Worm (Caenorhabditis elegans) whole organism, L3 larva: ENCODE data around the gene Y94H6A.5.

Experiments
- R02D3.7 ChIP-seq: fragments of 150-350 bp; optimal IDR thresholded peaks from 2 replicates; lab custom pipeline; 2014; ENCODE audit warnings: missing biosample characterization, missing genetic modification characterization
- ZK546.5 ChIP-seq: sonication (generic microtip); optimal IDR thresholded peaks from 2 replicates; lab custom pipeline; 2017; ENCODE audit warnings: missing biosample characterization, missing genetic modification characterization
- ama-1 ChIP-seq: fragments of 150-350 bp; optimal IDR thresholded peaks from 2 replicates; lab custom pipeline; 2018
- ceh-28 ChIP-seq: fragments of 150-350 bp; optimal IDR thresholded peaks from 2 replicates; lab custom pipeline; 2014; ENCODE audit warnings: missing biosample characterization, missing genetic modification reagents, missing genetic modification characterization
- ceh-9 ChIP-seq: sonication (generic microtip); optimal IDR thresholded peaks from 2 replicates; lab custom pipeline; 2018; ENCODE audit warnings: missing biosample characterization, missing genetic modification characterization
- egl-27 ChIP-seq: sonication (generic microtip); optimal IDR thresholded peaks from 4 replicates; lab custom pipeline; 2017; ENCODE audit warnings: missing biosample characterization, missing genetic modification reagents, missing genetic modification characterization
- egl-5 ChIP-seq: fragments of 150-350 bp; optimal IDR thresholded peaks from 2 replicates; lab custom pipeline; 2017; ENCODE audit warnings: missing biosample characterization, missing genetic modification reagents, missing genetic modification characterization, inconsistent platforms
- elt-1 ChIP-seq: fragments of 150-350 bp; optimal IDR thresholded peaks from 2 replicates; lab custom pipeline; 2014; ENCODE audit warnings: missing biosample characterization, missing genetic modification characterization
- elt-3 ChIP-seq, 3 experiments: fragments of 150-350 bp in 1 of 3; sonication (generic microtip) in 2 of 3; optimal IDR thresholded peaks; 2 replicates in 2 of 3; 4 replicates in 1 of 3; lab custom pipeline; 2014 to 2017; ENCODE audit warnings: missing biosample characterization in 3 of 3, missing genetic modification characterization in 3 of 3
- fkh-10 ChIP-seq: sonication (generic microtip); optimal IDR thresholded peaks from 2 replicates; lab custom pipeline; 2017; ENCODE audit warnings: missing biosample characterization, missing genetic modification reagents, missing genetic modification characterization
- fos-1 ChIP-seq: fragments of 150-350 bp; optimal IDR thresholded peaks from 2 replicates; lab custom pipeline; 2014; ENCODE audit warnings: missing biosample characterization, missing genetic modification characterization
- lin-15B ChIP-seq: fragments of 150-350 bp; optimal IDR thresholded peaks from 2 replicates; lab custom pipeline; 2014; ENCODE audit warnings: missing biosample characterization, missing genetic modification characterization
- lin-39 ChIP-seq: fragments of 150-350 bp; optimal IDR thresholded peaks from 2 replicates; lab custom pipeline; 2018; ENCODE audit warnings: missing biosample characterization, missing genetic modification reagents, missing genetic modification characterization
- lsy-12 ChIP-seq: sonication (generic microtip); optimal IDR thresholded peaks from 2 replicates; lab custom pipeline; 2016; ENCODE audit warnings: mild to moderate bottlenecking, missing genetic modification characterization, missing compliant biosample characterization
- mdl-1 ChIP-seq: fragments of 150-350 bp; optimal IDR thresholded peaks from 2 replicates; lab custom pipeline; 2014; ENCODE audit warnings: missing biosample characterization, missing genetic modification characterization
- nfya-1 ChIP-seq: sonication (generic microtip); optimal IDR thresholded peaks from 2 replicates; lab custom pipeline; 2017; ENCODE audit warnings: missing genetic modification characterization, mild to moderate bottlenecking, missing compliant biosample characterization, antibody characterized with exemption, moderate library complexity; ENCODE audit not compliant: insufficient read depth
- nhr-11 ChIP-seq: fragments of 150-350 bp; optimal IDR thresholded peaks from 2 replicates; lab custom pipeline; 2014; ENCODE audit warnings: missing biosample characterization, missing genetic modification characterization
- nhr-237 ChIP-seq: fragments of 150-350 bp; optimal IDR thresholded peaks from 2 replicates; lab custom pipeline; 2014; ENCODE audit warnings: missing biosample characterization, missing genetic modification characterization
- nhr-67 ChIP-seq: fragments of 150-350 bp; optimal IDR thresholded peaks from 2 replicates; lab custom pipeline; 2014; ENCODE audit warnings: missing biosample characterization, missing genetic modification characterization
- nhr-76 ChIP-seq: fragments of 150-350 bp; sonication (generic microtip); optimal IDR thresholded peaks from 5 replicates; lab custom pipeline; 2014; ENCODE audit warnings: missing biosample characterization, missing genetic modification characterization
- pha-4 ChIP-seq: fragments of 150-350 bp; optimal IDR thresholded peaks from 2 replicates; lab custom pipeline; 2014; ENCODE audit warnings: missing biosample characterization, missing genetic modification reagents, missing genetic modification characterization
- skn-1 ChIP-seq: fragments of 150-350 bp; optimal IDR thresholded peaks from 2 replicates; lab custom pipeline; 2014; ENCODE audit warnings: missing biosample characterization, missing genetic modification characterization
- zag-1 ChIP-seq: fragments of 150-350 bp; optimal IDR thresholded peaks from 2 replicates; lab custom pipeline; 2014; ENCODE audit warnings: missing biosample characterization, missing genetic modification characterization
- ztf-11 ChIP-seq: fragments of 150-350 bp; optimal IDR thresholded peaks from 2 replicates; lab custom pipeline; 2014; ENCODE audit warnings: missing biosample characterization, missing genetic modification characterization
- ztf-4 ChIP-seq: fragments of 150-350 bp; optimal IDR thresholded peaks from 2 replicates; lab custom pipeline; 2014; ENCODE audit warnings: missing biosample characterization, missing genetic modification characterization

Y94H6A.5 gene

ce11 chrIV:2670664-2671063, 33.1 kb downstream of the Y94H6A.5 start:
- TF ChIP-seq ztf-11 (tag; lab: Kevin White, UChicago) = no peak
- peak; percentile 19 for TF ChIP-seq pha-4 (tag; lab: Kevin White, UChicago)
- TF ChIP-seq lin-39 (tag; lab: Kevin White, UChicago) = no peak
- no peak for TF ChIP-seq lsy-12 (tag; lab: Kevin White, UChicago)
- TF ChIP-seq lin-15B (tag; lab: Kevin White, UChicago) = peak; percentile 30
- TF ChIP-seq, all 47 proteins: peak for 2

ce11 chrIV:2666586-2667100, 37.1 kb downstream of the Y94H6A.5 start, which contains the start of gene Y69A2AR.1:
Gene Y69A2AR.1, plus strand, starts transcription at chrIV:2667050.
- peak; percentile 37 for TF ChIP-seq nfya-1 (tag; lab: Kevin White, UChicago)
- peak; percentile 38 for TF ChIP-seq lin-15B (tag; lab: Kevin White, UChicago)
- TF ChIP-seq elt-1 (tag; lab: Kevin White, UChicago) = no peak
- no peak for TF ChIP-seq egl-27 (tag; lab: Kevin White, UChicago)
- TF ChIP-seq elt-3 (tag; optimal IDR thresholded peaks at IDR 0.05; lab: Kevin White, UChicago) = no peak

ce11 chrIV:2666127-2666526, 37.6 kb downstream of the Y94H6A.5 start:
- peak; percentile 30 for TF ChIP-seq lin-15B (tag; lab: Kevin White, UChicago)
- TF ChIP-seq ztf-11 (tag; lab: Kevin White, UChicago) = no peak
- TF ChIP-seq R02D3.7 (tag; lab: Kevin White, UChicago) = no peak
- TF ChIP-seq ceh-9 (tag; lab: Kevin White, UChicago) = no peak
- TF ChIP-seq nhr-67 (tag; lab: Kevin White, UChicago) = no peak
- no peak for TF ChIP-seq ama-1 (lab: Kevin White, UChicago)
- no peak for TF ChIP-seq lsy-12 (tag; lab: Kevin White, UChicago)
- TF ChIP-seq pha-4 (tag; lab: Kevin White, UChicago) = peak; percentile 12
- no peak for TF ChIP-seq nhr-11 (tag; lab: Kevin White, UChicago)
- TF ChIP-seq ztf-4 = no peak

ce11 chrIV:2665388-2665978, 38.3 kb downstream of the Y94H6A.5 start:
- peak; percentile 33 for TF ChIP-seq egl-5
- no peak for TF ChIP-seq ztf-4

ce11 chrIV:2664901-2665201, 38.9 kb downstream of the Y94H6A.5 start:
- no peak for TF ChIP-seq mdl-1 (tag; lab: Kevin White, UChicago)
- TF ChIP-seq lsy-12 (tag; lab: Kevin White, UChicago) = peak; percentile 4

ce11 chrIV:2663953-2664900, 39.5 kb downstream of the Y94H6A.5 start, which contains the start of gene Y69A2AR.31:
Gene Y69A2AR.31, minus strand, starts transcription at chrIV:2664003.
- TF ChIP-seq egl-5 (no peak), fos-1 (no peak), lin-39 (tag; lab: Kevin White, UChicago) (peak; percentile 18), lin-15B (tag; lab: Kevin White, UChicago) (peak; percentile 33), ZK546.5 (tag; lab: Kevin White, UChicago) (no peak), ceh-28 (tag; lab: Kevin White, UChicago) (no peak), R02D3.7 (tag; lab: Kevin White, UChicago) (no peak), ztf-11 (tag; lab: Kevin White, UChicago) (no peak), nfya-1 (tag; lab: Kevin White, UChicago) (peak; percentile 42), fkh-10 (GFP tag; lab: Kevin White, UChicago) (peak; percentile 6), nhr-237 (tag; lab: Kevin White, UChicago) (no peak)

- TF ChIP-seq ceh-9 (tag; lab: Kevin White, UChicago) (no peak), nhr-76 (no peak), skn-1 (tag; lab: Kevin White, UChicago) (no peak), ama-1 (lab: Kevin White, UChicago) (no peak), lin-39 (tag; lab: Kevin White, UChicago) (no peak), zag-1 (tag; lab: Kevin White, UChicago) (no peak)
Measured at ce11 chrIV:2658733-2659132, 45.0 kb downstream of the Y94H6A.5 start.
